Worm (Caenorhabditis elegans) whole organism, L3 larva: ENCODE data around the gene clp-4.
A peak's percentile ranks its signal among the peaks of the same experiment; 100 is the strongest.

Experiments used
- R02D3.7 ChIP-seq: fragments of 150-350 bp; optimal IDR thresholded peaks from 2 replicates; lab custom pipeline; 2014; ENCODE audit warnings: missing biosample characterization, missing genetic modification characterization
- ZK546.5 ChIP-seq: sonication (generic microtip); optimal IDR thresholded peaks from 2 replicates; lab custom pipeline; 2017; ENCODE audit warnings: missing biosample characterization, missing genetic modification characterization
- aly-2 ChIP-seq: fragments of 150-350 bp; optimal IDR thresholded peaks from 2 replicates; lab custom pipeline; 2014; ENCODE audit warnings: missing biosample characterization, missing genetic modification characterization
- ama-1 ChIP-seq: fragments of 150-350 bp; optimal IDR thresholded peaks from 2 replicates; lab custom pipeline; 2018
- ceh-16 ChIP-seq: sonication (generic microtip); optimal IDR thresholded peaks from 2 replicates; lab custom pipeline; 2017; ENCODE audit warnings: missing biosample characterization, missing genetic modification characterization
- ceh-28 ChIP-seq: fragments of 150-350 bp; optimal IDR thresholded peaks from 2 replicates; lab custom pipeline; 2014; ENCODE audit warnings: missing biosample characterization, missing genetic modification reagents, missing genetic modification characterization
- ceh-82 ChIP-seq: fragments of 150-350 bp; optimal IDR thresholded peaks from 2 replicates; lab custom pipeline; 2014; ENCODE audit warnings: missing biosample characterization, missing genetic modification characterization
- ceh-9 ChIP-seq: sonication (generic microtip); optimal IDR thresholded peaks from 2 replicates; lab custom pipeline; 2018; ENCODE audit warnings: missing biosample characterization, missing genetic modification characterization
- daf-12 ChIP-seq: fragments of 150-350 bp; optimal IDR thresholded peaks from 2 replicates; lab custom pipeline; 2014; ENCODE audit warnings: missing biosample characterization, missing genetic modification reagents, missing genetic modification characterization
- egl-27 ChIP-seq: sonication (generic microtip); optimal IDR thresholded peaks from 4 replicates; lab custom pipeline; 2017; ENCODE audit warnings: missing biosample characterization, missing genetic modification reagents, missing genetic modification characterization
- egl-5 ChIP-seq: fragments of 150-350 bp; optimal IDR thresholded peaks from 2 replicates; lab custom pipeline; 2017; ENCODE audit warnings: missing biosample characterization, missing genetic modification reagents, missing genetic modification characterization, inconsistent platforms
- eor-1 ChIP-seq, 2 experiments: fragments of 150-350 bp; optimal IDR thresholded peaks; 2 replicates each; lab custom pipeline; 2014 to 2018; ENCODE audit warnings: missing biosample characterization in 2 of 2, missing genetic modification characterization in 2 of 2
- fkh-10 ChIP-seq: sonication (generic microtip); optimal IDR thresholded peaks from 2 replicates; lab custom pipeline; 2017; ENCODE audit warnings: missing biosample characterization, missing genetic modification reagents, missing genetic modification characterization
- hmg-11 ChIP-seq: sonication (generic microtip); optimal IDR thresholded peaks from 2 replicates; lab custom pipeline; 2016; ENCODE audit warnings: missing genetic modification characterization, missing compliant biosample characterization
- lin-15B ChIP-seq: fragments of 150-350 bp; optimal IDR thresholded peaks from 2 replicates; lab custom pipeline; 2014; ENCODE audit warnings: missing biosample characterization, missing genetic modification characterization
- lin-39 ChIP-seq: fragments of 150-350 bp; optimal IDR thresholded peaks from 2 replicates; lab custom pipeline; 2018; ENCODE audit warnings: missing biosample characterization, missing genetic modification reagents, missing genetic modification characterization
- lsy-12 ChIP-seq: sonication (generic microtip); optimal IDR thresholded peaks from 2 replicates; lab custom pipeline; 2016; ENCODE audit warnings: mild to moderate bottlenecking, missing genetic modification characterization, missing compliant biosample characterization
- mdl-1 ChIP-seq: fragments of 150-350 bp; optimal IDR thresholded peaks from 2 replicates; lab custom pipeline; 2014; ENCODE audit warnings: missing biosample characterization, missing genetic modification characterization
- mml-1 ChIP-seq: fragments of 150-350 bp; sonication (generic microtip); optimal IDR thresholded peaks from 3 replicates; lab custom pipeline; 2014; ENCODE audit warnings: missing biosample characterization, missing genetic modification characterization
- nfya-1 ChIP-seq: sonication (generic microtip); optimal IDR thresholded peaks from 2 replicates; lab custom pipeline; 2017; ENCODE audit warnings: missing genetic modification characterization, mild to moderate bottlenecking, missing compliant biosample characterization, antibody characterized with exemption, moderate library complexity; ENCODE audit not compliant: insufficient read depth
- nhr-11 ChIP-seq: fragments of 150-350 bp; optimal IDR thresholded peaks from 2 replicates; lab custom pipeline; 2014; ENCODE audit warnings: missing biosample characterization, missing genetic modification characterization
- nhr-12 ChIP-seq: fragments of 150-350 bp; optimal IDR thresholded peaks from 2 replicates; lab custom pipeline; 2014; ENCODE audit warnings: missing biosample characterization, missing genetic modification characterization
- nhr-23 ChIP-seq: fragments of 150-350 bp; optimal IDR thresholded peaks from 2 replicates; lab custom pipeline; 2014; ENCODE audit warnings: missing biosample characterization, missing genetic modification reagents, missing genetic modification characterization
- nhr-28 ChIP-seq: fragments of 150-350 bp; optimal IDR thresholded peaks from 2 replicates; lab custom pipeline; 2014; ENCODE audit warnings: missing biosample characterization, missing genetic modification characterization
- nhr-43 ChIP-seq: sonication (generic microtip); optimal IDR thresholded peaks from 2 replicates; lab custom pipeline; 2016; ENCODE audit warnings: mild to moderate bottlenecking, missing genetic modification characterization, missing compliant biosample characterization; ENCODE audit not compliant: poor library complexity, severe bottlenecking
- nhr-76 ChIP-seq: fragments of 150-350 bp; sonication (generic microtip); optimal IDR thresholded peaks from 5 replicates; lab custom pipeline; 2014; ENCODE audit warnings: missing biosample characterization, missing genetic modification characterization
- pqm-1 ChIP-seq: fragments of 150-350 bp; optimal IDR thresholded peaks from 2 replicates; lab custom pipeline; 2017; ENCODE audit warnings: missing biosample characterization, missing genetic modification characterization, inconsistent platforms
- sea-2 ChIP-seq: fragments of 150-350 bp; sonication (generic microtip); optimal IDR thresholded peaks from 4 replicates; lab custom pipeline; 2014; ENCODE audit warnings: missing biosample characterization, missing genetic modification reagents, missing genetic modification characterization
- snpc-4 ChIP-seq: fragments of 150-350 bp; optimal IDR thresholded peaks from 2 replicates; lab custom pipeline; 2014; ENCODE audit warnings: missing biosample characterization, missing genetic modification characterization
- tbx-2 ChIP-seq: sonication (generic microtip); optimal IDR thresholded peaks from 2 replicates; lab custom pipeline; 2016; ENCODE audit warnings: mild to moderate bottlenecking, missing genetic modification characterization, missing compliant biosample characterization
- unc-62 ChIP-seq: fragments of 150-350 bp; sonication (generic microtip); optimal IDR thresholded peaks from 4 replicates; lab custom pipeline; 2014; ENCODE audit warnings: missing biosample characterization, missing genetic modification reagents, missing genetic modification characterization
- zag-1 ChIP-seq: fragments of 150-350 bp; optimal IDR thresholded peaks from 2 replicates; lab custom pipeline; 2014; ENCODE audit warnings: missing biosample characterization, missing genetic modification characterization
- ztf-11 ChIP-seq: fragments of 150-350 bp; optimal IDR thresholded peaks from 2 replicates; lab custom pipeline; 2014; ENCODE audit warnings: missing biosample characterization, missing genetic modification characterization

The clp-4 gene

DNA sequence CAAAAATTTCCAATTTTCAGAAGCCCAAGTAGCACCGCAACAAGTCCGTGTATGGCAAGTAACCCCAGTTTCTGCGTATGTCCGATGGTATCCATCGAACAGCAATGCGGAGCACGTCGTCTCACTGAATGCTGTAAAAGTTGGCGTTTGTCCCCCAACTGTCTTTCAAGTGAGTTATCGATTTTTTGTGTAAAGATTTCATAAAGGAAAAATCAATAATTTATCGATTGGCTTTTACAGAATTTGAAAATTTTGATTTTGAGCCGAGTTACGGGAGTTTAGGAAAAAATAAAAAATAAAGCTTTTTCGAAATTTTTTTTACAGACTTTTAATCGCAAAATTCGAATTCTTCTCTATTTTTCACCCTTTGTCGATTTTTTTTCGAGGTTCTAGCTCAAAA lies 24.0 kb downstream of the clp-4 start:
- TF ChIP-seq aly-2 (tag; lab: Kevin White, UChicago) (no peak), ceh-16 (tag; lab: Kevin White, UChicago) (no peak), nhr-43 (tag; lab: Kevin White, UChicago) (no peak), ceh-28 (peak; percentile 65)

DNA sequence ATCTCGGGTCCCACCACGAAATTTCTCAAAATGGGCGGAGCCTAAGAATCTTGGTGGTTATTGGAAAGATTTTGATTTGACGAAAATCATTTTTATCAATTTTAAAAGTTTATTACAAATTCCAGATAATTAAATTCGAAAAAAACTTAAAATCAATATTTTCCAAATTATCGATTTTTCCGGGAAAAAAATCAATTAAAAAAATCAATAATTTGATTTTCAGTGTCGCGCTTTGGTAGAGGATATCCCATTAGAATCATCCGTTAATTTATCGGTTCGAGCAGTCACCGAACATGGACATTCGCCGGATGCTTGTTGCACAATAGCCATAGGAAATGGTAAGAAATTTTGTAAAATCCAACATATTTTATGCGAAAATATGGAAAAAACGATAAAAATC lies 24.7 kb downstream of the clp-4 start:
- TF ChIP-seq R02D3.7 (tag; lab: Kevin White, UChicago) (no peak), ceh-28 (peak; percentile 84)

DNA sequence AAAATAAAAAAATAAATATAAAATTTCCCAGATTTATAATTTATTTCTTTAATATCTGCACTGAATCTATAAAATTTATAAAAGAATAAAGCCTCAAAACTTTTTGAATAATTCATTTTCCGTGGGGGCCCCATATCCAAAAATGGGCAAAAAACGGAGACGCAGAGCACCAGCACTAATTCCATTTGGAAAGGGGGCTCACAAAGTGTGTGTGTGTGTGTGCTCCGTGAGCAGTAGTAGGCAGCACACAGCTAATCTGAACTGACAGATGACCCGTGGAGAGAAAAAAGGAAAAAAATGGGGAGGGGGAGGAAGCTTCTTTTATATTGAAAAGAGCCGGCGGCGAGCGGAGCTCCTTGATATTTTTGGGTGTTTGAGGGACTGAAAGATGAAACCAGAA lies 26.2 kb downstream of the clp-4 start:
- TF ChIP-seq lin-39 (tag; lab: Kevin White, UChicago) (peak; percentile 21), fkh-10 (GFP tag; lab: Kevin White, UChicago) (no peak), nfya-1 (peak; percentile 17), nhr-76 (tag; lab: Kevin White, UChicago) (no peak)

DNA sequence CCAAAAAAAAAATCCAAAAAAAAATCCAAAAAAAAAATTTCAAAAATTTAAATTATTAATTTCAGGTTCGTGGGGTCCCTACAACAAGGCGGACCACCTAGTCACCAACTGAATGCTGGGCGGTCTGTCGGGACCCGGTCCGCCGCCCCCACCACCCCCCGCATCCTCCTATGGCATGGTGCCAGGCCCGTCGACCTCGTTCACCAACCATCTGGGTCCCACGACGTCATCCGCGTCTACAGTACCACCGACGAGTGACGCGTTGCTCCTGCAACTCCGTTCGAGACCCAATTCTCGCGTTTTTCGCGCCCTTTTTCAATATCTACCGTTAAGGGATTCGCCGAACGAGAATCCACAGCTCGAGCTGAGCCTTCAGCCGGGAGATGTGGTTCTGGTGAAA lies 29.2 kb downstream of the clp-4 start:
- TF ChIP-seq ama-1 (lab: Kevin White, UChicago) (no peak), egl-27 (no peak), nhr-23 (no peak), egl-5 (no peak), ceh-9 (tag; lab: Kevin White, UChicago) (no peak), unc-62 (no peak), sea-2 (GFP tag; lab: Kevin White, UChicago) (no peak), snpc-4 (tag; lab: Kevin White, UChicago) (no peak)

DNA sequence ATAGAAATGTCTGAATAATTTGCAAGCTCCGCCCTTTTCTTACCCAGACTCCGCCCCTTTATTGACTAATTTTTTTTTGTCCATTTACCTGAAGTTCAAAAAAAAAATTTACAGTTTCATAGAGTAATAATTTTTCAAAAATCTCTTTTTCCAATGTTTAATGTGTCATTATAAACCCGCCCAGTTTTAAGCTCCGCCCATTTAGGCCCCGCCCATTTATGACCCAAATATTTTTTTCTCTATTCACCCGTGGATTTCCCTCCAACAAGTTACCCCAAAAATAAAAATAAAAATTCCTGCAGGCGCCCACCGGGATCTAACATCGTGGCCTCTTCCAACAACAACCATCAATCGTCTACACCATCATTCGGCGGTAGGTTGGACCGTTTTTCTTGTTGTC lies 30.1 kb downstream of the clp-4 start, which contains the start of gene rimb-1:
rimb-1 (plus strand) TSS at position 301 of the 400 bp plus-strand sequence.
- TF ChIP-seq ceh-28 (no peak), nhr-11 (tag; lab: Kevin White, UChicago) (no peak), nhr-43 (tag; lab: Kevin White, UChicago) (no peak), ZK546.5 (no peak), ceh-82 (tag; lab: Kevin White, UChicago) (no peak), tbx-2 (no peak), ama-1 (lab: Kevin White, UChicago) (no peak), hmg-11 (tag; lab: Kevin White, UChicago) (no peak), mml-1 (tag; lab: Kevin White, UChicago) (no peak), nhr-23 (no peak), mdl-1 (no peak), ceh-16 (tag; lab: Kevin White, UChicago) (no peak), lsy-12 (tag; lab: Kevin White, UChicago) (no peak), eor-1 (tag; optimal IDR thresholded peaks at IDR 0.05; lab: Kevin White, UChicago) (no peak), nhr-28 (no peak), R02D3.7 (tag; lab: Kevin White, UChicago) (no peak), ztf-11 (tag; lab: Kevin White, UChicago) (no peak)

DNA sequence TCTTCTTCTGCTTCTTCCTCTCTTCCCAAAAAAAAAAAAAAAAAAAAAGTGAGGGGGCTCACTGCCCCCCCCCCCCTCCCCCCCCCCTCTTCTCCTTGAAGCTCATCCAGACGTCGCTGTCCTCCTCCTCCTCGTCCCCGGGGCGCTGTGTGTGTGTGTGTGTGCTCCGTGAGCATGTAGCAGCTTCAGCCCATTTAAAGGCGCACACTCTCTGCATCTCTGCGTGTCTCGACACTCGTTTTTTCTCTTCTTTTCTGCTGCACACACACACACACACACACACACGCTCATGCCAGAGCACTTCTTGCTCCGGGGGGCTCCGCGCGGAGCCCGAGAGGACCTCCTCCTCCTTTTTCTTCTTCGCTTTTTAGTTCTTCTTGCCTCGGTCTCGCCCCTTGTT lies 32.3 kb downstream of the clp-4 start:
- TF ChIP-seq lin-39 (tag; lab: Kevin White, UChicago) (peak; percentile 56), pqm-1 (tag; lab: Kevin White, UChicago) (no peak), nhr-43 (tag; lab: Kevin White, UChicago) (no peak), nhr-12 (no peak), lin-15B (tag; lab: Kevin White, UChicago) (peak; percentile 40), daf-12 (tag; lab: Kevin White, UChicago) (no peak), snpc-4 (tag; lab: Kevin White, UChicago) (peak; percentile 5), fkh-10 (GFP tag; lab: Kevin White, UChicago) (peak; percentile 41), zag-1 (tag; lab: Kevin White, UChicago) (no peak), sea-2 (GFP tag; lab: Kevin White, UChicago) (no peak), ceh-16 (tag; lab: Kevin White, UChicago) (no peak), nhr-28 (no peak), nhr-11 (tag; lab: Kevin White, UChicago) (peak; percentile 42), ceh-82 (tag; lab: Kevin White, UChicago) (peak; percentile 33), nfya-1 (peak; percentile 75), hmg-11 (tag; lab: Kevin White, UChicago) (no peak), tbx-2 (peak; percentile 15), ZK546.5 (no peak), nhr-76 (tag; lab: Kevin White, UChicago) (no peak)
